Worm (Caenorhabditis elegans) whole organism, L1 larva: ENCODE data around the gene Y53F4B.25.

Experiments used
- C16A3.4 ChIP-seq: fragments of 150-350 bp; optimal IDR thresholded peaks from 2 replicates; lab custom pipeline; 2014; ENCODE audit warnings: missing biosample characterization, missing genetic modification characterization
- Y116A8C.19 ChIP-seq: sonication (generic microtip); optimal IDR thresholded peaks from 2 replicates; lab custom pipeline; 2016; ENCODE audit warnings: missing compliant biosample characterization, missing genetic modification characterization, borderline replicate concordance
- alr-1 ChIP-seq: fragments of 200-800 bp; sonication (Bioruptor generic); optimal IDR thresholded peaks from 2 replicates; lab custom pipeline; 2018; ENCODE audit warnings: borderline replicate concordance, mild to moderate bottlenecking, missing genetic modification characterization, missing compliant biosample characterization
- blmp-1 ChIP-seq: fragments of 150-350 bp; optimal IDR thresholded peaks from 2 replicates; lab custom pipeline; 2014; ENCODE audit warnings: missing biosample characterization, missing genetic modification characterization
- ceh-8 ChIP-seq: fragments of 200-800 bp; sonication (Bioruptor generic); optimal IDR thresholded peaks from 2 replicates; lab custom pipeline; 2018; ENCODE audit warnings: mild to moderate bottlenecking, missing genetic modification characterization, moderate library complexity, missing compliant biosample characterization
- ceh-82 ChIP-seq, 3 experiments: fragments of 150-350 bp in 1 of 3; sonication (generic microtip) in 2 of 3; optimal IDR thresholded peaks; 2 replicates each; lab custom pipeline; 2014 to 2017; ENCODE audit warnings: missing biosample characterization in 3 of 3, missing genetic modification characterization in 3 of 3
- dpl-1 ChIP-seq, 3 experiments: fragments of 150-350 bp in 2 of 3; sonication (generic microtip) in 1 of 3; optimal IDR thresholded peaks; 2 replicates each; lab custom pipeline; 2014 to 2017; ENCODE audit warnings: missing biosample characterization in 3 of 3, missing genetic modification characterization in 3 of 3, missing genetic modification reagents in 3 of 3
- dsc-1 ChIP-seq: sonication (generic microtip); optimal IDR thresholded peaks from 2 replicates; lab custom pipeline; 2016; ENCODE audit warnings: mild to moderate bottlenecking, missing genetic modification characterization, missing compliant biosample characterization
- efl-1 ChIP-seq, 4 experiments: fragments of 150-350 bp; optimal IDR thresholded peaks in 3 of 4; peaks in 1 of 4; 1 replicate in 1 of 4; 2 replicates in 3 of 4; lab custom pipeline; 2014; ENCODE audit warnings: missing biosample characterization in 2 of 4, missing genetic modification characterization in 2 of 4, missing genetic modification reagents in 2 of 4
- elt-2 ChIP-seq: sonication (generic microtip); optimal IDR thresholded peaks from 2 replicates; lab custom pipeline; 2016; ENCODE audit warnings: missing genetic modification characterization, mild to moderate bottlenecking, inconsistent platforms, missing compliant biosample characterization, missing genetic modification reagents
- elt-3 ChIP-seq, 6 experiments: fragments of 150-350 bp in 1 of 6; sonication (generic microtip); optimal IDR thresholded peaks; 2 replicates each; lab custom pipeline; 2017 to 2018; ENCODE audit warnings: missing biosample characterization in 6 of 6, missing genetic modification characterization in 6 of 6, inconsistent platforms in 1 of 6
- fkh-4 ChIP-seq: sonication (generic microtip); optimal IDR thresholded peaks from 2 replicates; lab custom pipeline; 2016; ENCODE audit warnings: missing compliant biosample characterization, missing genetic modification characterization, borderline replicate concordance
- fkh-8 ChIP-seq: sonication (generic microtip); optimal IDR thresholded peaks from 2 replicates; lab custom pipeline; 2016; ENCODE audit warnings: mild to moderate bottlenecking, missing genetic modification characterization, missing compliant biosample characterization
- fos-1 ChIP-seq: fragments of 150-350 bp; optimal IDR thresholded peaks from 2 replicates; lab custom pipeline; 2014; ENCODE audit warnings: missing biosample characterization, missing genetic modification characterization
- hpl-2 ChIP-seq: fragments of 150-350 bp; optimal IDR thresholded peaks from 2 replicates; lab custom pipeline; 2014; ENCODE audit warnings: missing biosample characterization, missing genetic modification reagents, missing genetic modification characterization
- isw-1 ChIP-seq: fragments of 200-800 bp; sonication (Bioruptor generic); IDR thresholded peaks from 2 replicates; pipeline ENCODE4 v1.3.6; 2022; ENCODE audit warnings: missing genetic modification characterization, missing compliant biosample characterization
- lin-13 ChIP-seq: fragments of 150-350 bp; optimal IDR thresholded peaks from 2 replicates; lab custom pipeline; 2014; ENCODE audit warnings: missing biosample characterization, missing genetic modification reagents, missing genetic modification characterization
- lin-14 ChIP-seq: fragments of 200-800 bp; sonication (Bioruptor generic); optimal IDR thresholded peaks from 2 replicates; lab custom pipeline; 2018; ENCODE audit warnings: mild to moderate bottlenecking, missing genetic modification characterization, moderate library complexity, missing compliant biosample characterization
- lin-15B ChIP-seq: fragments of 150-350 bp; sonication (generic microtip); optimal IDR thresholded peaks from 3 replicates; lab custom pipeline; 2014; ENCODE audit warnings: missing biosample characterization, missing genetic modification characterization
- lin-35 ChIP-seq, 2 experiments: fragments of 150-350 bp; optimal IDR thresholded peaks; 2 replicates each; lab custom pipeline; 2014; ENCODE audit warnings: missing biosample characterization in 2 of 2, missing genetic modification characterization in 2 of 2, missing genetic modification reagents in 2 of 2
- lir-3 ChIP-seq: sonication (generic microtip); optimal IDR thresholded peaks from 2 replicates; lab custom pipeline; 2016; ENCODE audit warnings: mild to moderate bottlenecking, missing genetic modification characterization, moderate library complexity, missing compliant biosample characterization; ENCODE audit not compliant: poor library complexity
- lsy-2 ChIP-seq, 2 experiments: fragments of 150-350 bp; optimal IDR thresholded peaks; 2 replicates each; lab custom pipeline; 2014; ENCODE audit warnings: missing biosample characterization in 2 of 2, missing genetic modification characterization in 2 of 2
- mab-9 ChIP-seq: fragments of 200-800 bp; sonication (Bioruptor generic); IDR thresholded peaks from 2 replicates; pipeline ENCODE4 v1.3.6; 2022; ENCODE audit warnings: missing genetic modification reagents, missing genetic modification characterization, missing compliant biosample characterization
- mdl-1 ChIP-seq, 2 experiments: fragments of 150-350 bp; optimal IDR thresholded peaks; 2 replicates each; lab custom pipeline; 2014 to 2017; ENCODE audit warnings: missing biosample characterization in 2 of 2, missing genetic modification characterization in 2 of 2, inconsistent platforms in 1 of 2
- mep-1 ChIP-seq: fragments of 150-350 bp; optimal IDR thresholded peaks from 2 replicates; lab custom pipeline; 2014; ENCODE audit warnings: missing biosample characterization, missing genetic modification characterization
- nhr-11 ChIP-seq: fragments of 150-350 bp; optimal IDR thresholded peaks from 2 replicates; lab custom pipeline; 2014; ENCODE audit warnings: missing biosample characterization, missing genetic modification characterization
- nhr-19 ChIP-seq: fragments of 200-800 bp; sonication (Bioruptor generic); conservative IDR thresholded peaks from 2 replicates; pipeline ENCODE4 v1.3.6; 2022; ENCODE audit warnings: missing genetic modification characterization, missing compliant biosample characterization
- nhr-20 ChIP-seq: sonication (generic microtip); optimal IDR thresholded peaks from 2 replicates; lab custom pipeline; 2016; ENCODE audit warnings: mild to moderate bottlenecking, missing genetic modification characterization, missing compliant biosample characterization
- nhr-47 ChIP-seq: sonication (generic microtip); optimal IDR thresholded peaks from 2 replicates; lab custom pipeline; 2016; ENCODE audit warnings: mild to moderate bottlenecking, missing genetic modification characterization, moderate library complexity, missing compliant biosample characterization
- nhr-71 ChIP-seq: sonication (generic microtip); optimal IDR thresholded peaks from 2 replicates; lab custom pipeline; 2016; ENCODE audit warnings: mild to moderate bottlenecking, missing genetic modification characterization, moderate library complexity, missing compliant biosample characterization
- nhr-77 ChIP-seq: fragments of 150-350 bp; optimal IDR thresholded peaks from 2 replicates; lab custom pipeline; 2014; ENCODE audit warnings: missing biosample characterization, missing genetic modification characterization
- nhr-85 ChIP-seq: sonication (generic microtip); peaks from one replicate; lab custom pipeline; 2016; ENCODE audit warnings: missing genetic modification characterization, inconsistent platforms, missing compliant biosample characterization
- nhr-90 ChIP-seq: sonication (generic microtip); optimal IDR thresholded peaks from 2 replicates; lab custom pipeline; 2016; ENCODE audit warnings: mild to moderate bottlenecking, missing genetic modification characterization, missing compliant biosample characterization; ENCODE audit not compliant: poor library complexity
- pag-3 ChIP-seq: sonication (generic microtip); optimal IDR thresholded peaks from 2 replicates; lab custom pipeline; 2017; ENCODE audit warnings: missing genetic modification characterization, mild to moderate bottlenecking, missing compliant biosample characterization, antibody characterized with exemption, borderline replicate concordance; ENCODE audit not compliant: insufficient read depth
- rnt-1 ChIP-seq: sonication (generic microtip); optimal IDR thresholded peaks from 2 replicates; lab custom pipeline; 2016; ENCODE audit warnings: mild to moderate bottlenecking, missing genetic modification characterization, moderate library complexity, missing compliant biosample characterization
- skn-1 ChIP-seq: fragments of 150-350 bp; optimal IDR thresholded peaks from 2 replicates; lab custom pipeline; 2014; ENCODE audit warnings: missing biosample characterization, missing genetic modification characterization
- snu-23 ChIP-seq: sonication (generic microtip); optimal IDR thresholded peaks from 2 replicates; lab custom pipeline; 2016; ENCODE audit warnings: missing genetic modification characterization, missing compliant biosample characterization
- sox-4 ChIP-seq: sonication (generic microtip); optimal IDR thresholded peaks from 2 replicates; lab custom pipeline; 2016; ENCODE audit warnings: missing genetic modification characterization, missing compliant biosample characterization
- swsn-7 ChIP-seq: sonication (generic microtip); optimal IDR thresholded peaks from 2 replicates; lab custom pipeline; 2016; ENCODE audit warnings: missing genetic modification characterization, missing compliant biosample characterization
- tbx-2 ChIP-seq: sonication (generic microtip); optimal IDR thresholded peaks from 2 replicates; lab custom pipeline; 2016; ENCODE audit warnings: missing genetic modification characterization, missing compliant biosample characterization
- tlp-1 ChIP-seq: fragments of 150-350 bp; optimal IDR thresholded peaks from 2 replicates; lab custom pipeline; 2014; ENCODE audit warnings: missing biosample characterization, missing genetic modification characterization
- unc-86 ChIP-seq: sonication (generic microtip); optimal IDR thresholded peaks from 2 replicates; lab custom pipeline; 2016; ENCODE audit warnings: missing genetic modification characterization, missing compliant biosample characterization
- unc-98 ChIP-seq: fragments of 200-800 bp; sonication (Bioruptor generic); IDR thresholded peaks from 2 replicates; pipeline ENCODE4 v1.3.6; 2022; ENCODE audit warnings: missing genetic modification characterization, missing compliant biosample characterization
- zip-4 ChIP-seq: fragments of 200-800 bp; sonication (Bioruptor generic); optimal IDR thresholded peaks from 2 replicates; lab custom pipeline; 2018; ENCODE audit warnings: mild to moderate bottlenecking, missing genetic modification characterization, moderate library complexity, missing compliant biosample characterization
- ztf-11 ChIP-seq, 2 experiments: sonication (generic microtip); optimal IDR thresholded peaks; 2 replicates each; lab custom pipeline; 2016 to 2017; ENCODE audit warnings: missing genetic modification characterization in 2 of 2, missing biosample characterization in 1 of 2, missing compliant biosample characterization in 1 of 2

Gene Y53F4B.25

ce11 chrII:15111352-15111751 lies 24.6 kb upstream of the Y53F4B.25 start:
- peak; percentile 33 for TF ChIP-seq nhr-71 (tag; lab: Kevin White, UChicago)
- peak; percentile 12 for TF ChIP-seq nhr-90
- no peak for TF ChIP-seq lir-3
- TF ChIP-seq ceh-8 (GFP tag; lab: Kevin White, UChicago), result no peak
- TF ChIP-seq blmp-1 (tag; lab: Kevin White, UChicago), result peak; percentile 72
- peak; percentile 0 for TF ChIP-seq C16A3.4 (tag; lab: Kevin White, UChicago)
- peak; percentile 50 for TF ChIP-seq snu-23 (GFP tag; lab: Kevin White, UChicago)
- TF ChIP-seq nhr-20 (tag; lab: Kevin White, UChicago), result peak; percentile 86
- peak; percentile 46 for TF ChIP-seq nhr-19 (GFP tag; lab: Robert Waterston, UW)
- no peak for TF ChIP-seq sox-4 (tag; lab: Kevin White, UChicago)
- TF ChIP-seq lsy-2 (tag; optimal IDR thresholded peaks at IDR 0.05; lab: Kevin White, UChicago), result no peak
- peak in 1 of 2 experiments; percentile 54 for TF ChIP-seq lin-35 (GFP tag; optimal IDR thresholded peaks at IDR 0.05; lab: Kevin White, UChicago)
- no peak for TF ChIP-seq unc-98 (GFP tag; lab: Robert Waterston, UW)
- TF ChIP-seq fos-1 (tag; lab: Kevin White, UChicago), result no peak
- TF ChIP-seq nhr-85, result peak; percentile 59
- no peak for TF ChIP-seq efl-1 (optimal IDR thresholded peaks at IDR 0.05; lab: Kevin White, UChicago)
- TF ChIP-seq efl-1 (GFP tag; optimal IDR thresholded peaks at IDR 0.05 in 1 of 2; lab: Kevin White, UChicago), result peak in 1 of 2 experiments; percentile 78
- TF ChIP-seq unc-86 (tag; lab: Kevin White, UChicago), result no peak
- peak; percentile 60 for TF ChIP-seq elt-2 (tag; lab: Kevin White, UChicago)
- no peak for TF ChIP-seq Y116A8C.19
- no peak for TF ChIP-seq ztf-11 (tag; optimal IDR thresholded peaks at IDR 0.05; lab: Kevin White, UChicago)
- TF ChIP-seq elt-3 (tag; optimal IDR thresholded peaks at IDR 0.05; lab: Kevin White, UChicago), result peak in 1 of 6 experiments; percentile 4

ce11 chrII:15119537-15120360 lies 16.2 kb upstream of the Y53F4B.25 start, which contains the start of gene arp-1:
TSS of gene arp-1 (plus strand) at chrII:15120301.
- TF ChIP-seq nhr-47 (peak; percentile 34), tlp-1 (no peak), pag-3 (tag; lab: Kevin White, UChicago) (no peak), swsn-7 (tag; lab: Kevin White, UChicago) (peak; percentile 34), blmp-1 (tag; lab: Kevin White, UChicago) (no peak), snu-23 (GFP tag; lab: Kevin White, UChicago) (peak; percentile 57), skn-1 (tag; lab: Kevin White, UChicago) (peak; percentile 43), tbx-2 (tag; lab: Kevin White, UChicago) (peak; percentile 20), lin-15B (peak; percentile 11), mep-1 (tag; lab: Kevin White, UChicago) (peak; percentile 63), isw-1 (GFP tag; lab: Robert Waterston, UW) (peak; percentile 11; the same call in 1 of the 2 replicates), efl-1 (optimal IDR thresholded peaks at IDR 0.05; lab: Kevin White, UChicago) (peak; percentile 71 to 78), efl-1 (GFP tag; optimal IDR thresholded peaks at IDR 0.05 in 1 of 2; lab: Kevin White, UChicago) (peak; percentile 70 to 91), mdl-1 (tag; optimal IDR thresholded peaks at IDR 0.05; lab: Kevin White, UChicago) (peak in 1 of 2 experiments; percentile 31), zip-4 (GFP tag; lab: Kevin White, UChicago) (peak; percentile 84), ceh-82 (tag; optimal IDR thresholded peaks at IDR 0.05; lab: Kevin White, UChicago) (peak; percentile 50 to 63 (median 52)), hpl-2 (GFP tag; lab: Kevin White, UChicago) (peak; percentile 63), nhr-19 (GFP tag; lab: Robert Waterston, UW) (peak; percentile 26; the same call in 1 of the 2 replicates), rnt-1 (peak; percentile 66), lsy-2 (tag; optimal IDR thresholded peaks at IDR 0.05; lab: Kevin White, UChicago) (peak; percentile 49 to 74), fkh-4 (no peak), dpl-1 (GFP tag; optimal IDR thresholded peaks at IDR 0.05; lab: Kevin White, UChicago) (peak; percentile 61 to 68 (median 68)), mab-9 (GFP tag; lab: Robert Waterston, UW) (no peak), lin-14 (GFP tag; lab: Kevin White, UChicago) (peak; percentile 58), alr-1 (no peak), fkh-8 (no peak), lin-13 (GFP tag; lab: Kevin White, UChicago) (peak; percentile 21), nhr-71 (tag; lab: Kevin White, UChicago) (peak; percentile 41), nhr-20 (tag; lab: Kevin White, UChicago) (peak; percentile 42), lin-35 (GFP tag; optimal IDR thresholded peaks at IDR 0.05; lab: Kevin White, UChicago) (peak; percentile 73 to 77), nhr-77 (tag; lab: Kevin White, UChicago) (peak; percentile 76), dsc-1 (tag; lab: Kevin White, UChicago) (peak; percentile 15), nhr-11 (no peak), elt-3 (tag; optimal IDR thresholded peaks at IDR 0.05; lab: Kevin White, UChicago) (peak in 1 of 6 experiments; percentile 1), C16A3.4 (tag; lab: Kevin White, UChicago) (peak; percentile 75)
